Fruit fly (Drosophila melanogaster) whole organism, embryonic: Measurements from ENCODE around the gene CG5815.

Experiments used
- Abd-B ChIP-seq: fragments of 200-800 bp; sonication (Bioruptor generic); optimal IDR thresholded peaks from 2 replicates; lab custom pipeline; 2018; ENCODE audit warnings: missing biosample characterization, mild to moderate bottlenecking, missing genetic modification characterization, moderate library complexity
- Atf3 ChIP-seq: fragments of 200-800 bp; sonication (Bioruptor generic); optimal IDR thresholded peaks from 3 replicates; lab custom pipeline; 2016; ENCODE audit warnings: missing biosample characterization, missing genetic modification characterization
- Blimp-1 ChIP-seq: fragments of 200-800 bp; sonication (Bioruptor generic); optimal IDR thresholded peaks from 3 replicates; lab custom pipeline; 2018; ENCODE audit warnings: missing biosample characterization, missing genetic modification characterization, mild to moderate bottlenecking, moderate library complexity, missing genetic modification reagents
- CG10366 ChIP-seq: fragments of 200-800 bp; sonication (Bioruptor generic); IDR thresholded peaks from 2 replicates; pipeline ENCODE4 v1.3.6; 2022; ENCODE audit warnings: missing biosample characterization, missing genetic modification characterization
- CG10979 ChIP-seq: fragments of 200-800 bp; sonication (Bioruptor generic); optimal IDR thresholded peaks from 2 replicates; lab custom pipeline; 2018; ENCODE audit warnings: missing biosample characterization, mild to moderate bottlenecking, missing genetic modification characterization, moderate library complexity
- CG12236 ChIP-seq: fragments of 200-800 bp; sonication (Bioruptor generic); optimal IDR thresholded peaks from 2 replicates; lab custom pipeline; 2016; ENCODE audit warnings: missing biosample characterization, missing genetic modification characterization
- CG12744 ChIP-seq: fragments of 200-800 bp; sonication (Bioruptor generic); optimal IDR thresholded peaks from 2 replicates; lab custom pipeline; 2016; ENCODE audit warnings: missing biosample characterization, missing genetic modification characterization
- CG15073 ChIP-seq: fragments of 200-800 bp; sonication (Bioruptor generic); optimal IDR thresholded peaks from 2 replicates; lab custom pipeline; 2016; ENCODE audit warnings: missing biosample characterization, missing genetic modification characterization
- CG1602 ChIP-seq: fragments of 200-800 bp; sonication (Bioruptor generic); optimal IDR thresholded peaks from 3 replicates; lab custom pipeline; 2016; ENCODE audit warnings: missing biosample characterization, missing genetic modification characterization
- CG17802 ChIP-seq: fragments of 200-800 bp; sonication (Bioruptor generic); optimal IDR thresholded peaks from 2 replicates; lab custom pipeline; 2018; ENCODE audit warnings: missing biosample characterization, mild to moderate bottlenecking, missing genetic modification characterization, moderate library complexity
- CG2129 ChIP-seq: fragments of 200-800 bp; sonication (Bioruptor generic); IDR thresholded peaks from 2 replicates; pipeline ENCODE4 v1.3.6; 2022; ENCODE audit warnings: missing biosample characterization, missing genetic modification characterization; ENCODE audit not compliant: partially characterized antibody
- CG30020 ChIP-seq: fragments of 200-800 bp; optimal IDR thresholded peaks from 2 replicates; lab custom pipeline; 2019; ENCODE audit warnings: missing biosample characterization, mild to moderate bottlenecking, missing genetic modification characterization, moderate library complexity
- CG31365 ChIP-seq: fragments of 200-800 bp; sonication (Bioruptor generic); optimal IDR thresholded peaks from 2 replicates; lab custom pipeline; 2018; ENCODE audit warnings: missing biosample characterization, mild to moderate bottlenecking, missing genetic modification characterization
- CG34376 ChIP-seq: fragments of 200-800 bp; sonication (Bioruptor generic); optimal IDR thresholded peaks from 2 replicates; lab custom pipeline; 2018; ENCODE audit warnings: missing biosample characterization, mild to moderate bottlenecking, missing genetic modification characterization
- CG3838 ChIP-seq: fragments of 200-800 bp; sonication (Bioruptor generic); optimal IDR thresholded peaks from 3 replicates; lab custom pipeline; 2016; ENCODE audit warnings: missing biosample characterization, missing genetic modification characterization
- CG4820 ChIP-seq: fragments of 200-800 bp; sonication (Bioruptor generic); optimal IDR thresholded peaks from 3 replicates; lab custom pipeline; 2016; ENCODE audit warnings: missing biosample characterization, missing genetic modification characterization
- CG6254 ChIP-seq: fragments of 200-800 bp; sonication (Bioruptor generic); optimal IDR thresholded peaks from 3 replicates; lab custom pipeline; 2017; ENCODE audit warnings: mild to moderate bottlenecking, missing biosample characterization, missing genetic modification reagents, missing genetic modification characterization
- CG6791 ChIP-seq: fragments of 200-800 bp; sonication (Bioruptor generic); IDR thresholded peaks from 3 replicates; pipeline ENCODE4 v1.3.6; 2022; ENCODE audit warnings: missing biosample characterization, missing genetic modification characterization; ENCODE audit not compliant: partially characterized antibody
- CG8290 ChIP-seq, 3 experiments: fragments of 200-800 bp; sonication (Bioruptor generic); optimal IDR thresholded peaks; 2 replicates each; lab custom pipeline; 2016 to 2019; ENCODE audit warnings: missing biosample characterization in 3 of 3, missing genetic modification characterization in 3 of 3, mild to moderate bottlenecking in 2 of 3, moderate library complexity in 1 of 3
- Deaf1 ChIP-seq: fragments of 200-800 bp; optimal IDR thresholded peaks from 3 replicates; lab custom pipeline; 2019; ENCODE audit warnings: missing biosample characterization, mild to moderate bottlenecking, missing genetic modification characterization, moderate library complexity
- Dll ChIP-seq: fragments of 200-800 bp; sonication (Bioruptor generic); IDR thresholded peaks from 4 replicates; pipeline ENCODE4 v1.3.6; 2022; ENCODE audit warnings: missing biosample characterization, missing genetic modification characterization; ENCODE audit not compliant: partially characterized antibody
- ERR ChIP-seq: fragments of 200-800 bp; sonication (Bioruptor generic); optimal IDR thresholded peaks from 2 replicates; lab custom pipeline; 2016; ENCODE audit warnings: missing biosample characterization, missing genetic modification characterization
- GATAe ChIP-seq: fragments of 200-800 bp; sonication (Bioruptor generic); conservative IDR thresholded peaks from 2 replicates; pipeline ENCODE4 v1.3.6; 2022; ENCODE audit warnings: missing biosample characterization, missing genetic modification characterization
- HmgD ChIP-seq: fragments of 200-800 bp; sonication (Bioruptor generic); optimal IDR thresholded peaks from 3 replicates; lab custom pipeline; 2016; ENCODE audit warnings: missing biosample characterization, missing genetic modification characterization
- Hr78 ChIP-seq, 2 experiments: fragments of 200-800 bp in 1 of 2; fragments of >200 bp in 1 of 2; sonication (Bioruptor generic) in 1 of 2; optimal IDR thresholded peaks; 2 replicates each; lab custom pipeline; 2017 to 2019; ENCODE audit warnings: missing biosample characterization in 2 of 2, missing genetic modification characterization in 2 of 2, mild to moderate bottlenecking in 1 of 2, moderate library complexity in 1 of 2
- Jarid2 ChIP-seq: fragments of 200-800 bp; sonication (Bioruptor generic); optimal IDR thresholded peaks from 3 replicates; lab custom pipeline; 2017; ENCODE audit warnings: mild to moderate bottlenecking, missing biosample characterization, missing genetic modification reagents, missing genetic modification characterization
- Kr ChIP-seq: fragments of 200-800 bp; sonication (Bioruptor generic); optimal IDR thresholded peaks from 2 replicates; lab custom pipeline; 2017; ENCODE audit warnings: missing biosample characterization, mild to moderate bottlenecking, missing genetic modification characterization
- MESR4 ChIP-seq: fragments of 200-800 bp; sonication (Bioruptor generic); optimal IDR thresholded peaks from 2 replicates; lab custom pipeline; 2018; ENCODE audit warnings: missing biosample characterization, mild to moderate bottlenecking, missing genetic modification characterization, moderate library complexity
- NFAT ChIP-seq: fragments of 200-800 bp; sonication (Bioruptor generic); IDR thresholded peaks from 2 replicates; pipeline ENCODE4 v1.3.6; 2022; ENCODE audit warnings: missing biosample characterization, missing genetic modification characterization
- NK7.1 ChIP-seq: fragments of 200-800 bp; sonication (Bioruptor generic); optimal IDR thresholded peaks from 3 replicates; lab custom pipeline; 2016; ENCODE audit warnings: missing biosample characterization, missing genetic modification characterization
- Poxn ChIP-seq: fragments of 200-800 bp; sonication (Bioruptor generic); IDR thresholded peaks from 2 replicates; pipeline ENCODE4 v1.3.6; 2022; ENCODE audit warnings: missing biosample characterization, missing genetic modification characterization
- Side ChIP-seq: fragments of 200-800 bp; sonication (Bioruptor generic); optimal IDR thresholded peaks from 2 replicates; lab custom pipeline; 2016; ENCODE audit warnings: missing biosample characterization, missing genetic modification characterization
- Sox102F ChIP-seq: fragments of 200-800 bp; sonication (Bioruptor generic); optimal IDR thresholded peaks from 2 replicates; lab custom pipeline; 2018; ENCODE audit warnings: missing biosample characterization, mild to moderate bottlenecking, missing genetic modification characterization, moderate library complexity
- Spps ChIP-seq: fragments of 200-800 bp; sonication (Bioruptor generic); optimal IDR thresholded peaks from 2 replicates; lab custom pipeline; 2018; ENCODE audit warnings: missing biosample characterization, mild to moderate bottlenecking, missing genetic modification characterization
- ash1 ChIP-seq: fragments of 200-800 bp; sonication (Bioruptor generic); optimal IDR thresholded peaks from 2 replicates; lab custom pipeline; 2018; ENCODE audit warnings: missing biosample characterization, mild to moderate bottlenecking, missing genetic modification characterization
- crc ChIP-seq: fragments of 200-800 bp; sonication (Bioruptor generic); optimal IDR thresholded peaks from 2 replicates; lab custom pipeline; 2016; ENCODE audit warnings: missing biosample characterization, missing genetic modification characterization
- dmrt99B ChIP-seq: fragments of 200-800 bp; sonication (Bioruptor generic); optimal IDR thresholded peaks from 2 replicates; lab custom pipeline; 2018; ENCODE audit warnings: missing biosample characterization, mild to moderate bottlenecking, missing genetic modification characterization, moderate library complexity
- fru ChIP-seq: fragments of >200 bp; optimal IDR thresholded peaks from 2 replicates; lab custom pipeline; 2017
- ftz-f1 ChIP-seq: fragments of 200-800 bp; sonication (Bioruptor generic); optimal IDR thresholded peaks from 2 replicates; lab custom pipeline; 2016; ENCODE audit warnings: missing biosample characterization, missing genetic modification characterization
- insv ChIP-seq, 2 experiments: fragments of 200-800 bp; sonication (Bioruptor generic); optimal IDR thresholded peaks; 3 replicates each; lab custom pipeline; 2016 to 2018; ENCODE audit warnings: missing biosample characterization in 2 of 2, missing genetic modification characterization in 2 of 2
- jigr1 ChIP-seq: fragments of 200-800 bp; sonication (Bioruptor generic); IDR thresholded peaks from 3 replicates; pipeline ENCODE4 v1.3.6; 2022; ENCODE audit warnings: missing biosample characterization, missing genetic modification characterization
- kni ChIP-seq: fragments of 200-800 bp; sonication (Bioruptor generic); optimal IDR thresholded peaks from 3 replicates; lab custom pipeline; 2017; ENCODE audit warnings: mild to moderate bottlenecking, missing biosample characterization, missing genetic modification reagents, missing genetic modification characterization
- maf-S ChIP-seq: fragments of 200-800 bp; sonication (Bioruptor generic); optimal IDR thresholded peaks from 2 replicates; lab custom pipeline; 2016; ENCODE audit warnings: missing biosample characterization, missing genetic modification characterization
- nmo ChIP-seq: fragments of 200-800 bp; sonication (Bioruptor generic); optimal IDR thresholded peaks from 2 replicates; lab custom pipeline; 2018; ENCODE audit warnings: missing biosample characterization, mild to moderate bottlenecking, missing genetic modification characterization, moderate library complexity
- ro ChIP-seq: fragments of 200-800 bp; sonication (Bioruptor generic); IDR thresholded peaks from 2 replicates; pipeline ENCODE4 v1.3.6; 2022; ENCODE audit warnings: missing biosample characterization, missing genetic modification characterization
- stc ChIP-seq: fragments of 200-800 bp; sonication (Bioruptor generic); IDR thresholded peaks from 2 replicates; pipeline ENCODE4 v1.3.6; 2022; ENCODE audit warnings: missing biosample characterization, missing genetic modification characterization
- tap ChIP-seq: fragments of 200-800 bp; optimal IDR thresholded peaks from 3 replicates; lab custom pipeline; 2019; ENCODE audit warnings: missing biosample characterization, mild to moderate bottlenecking, missing genetic modification characterization, moderate library complexity
- tgo ChIP-seq: fragments of 200-800 bp; sonication (Bioruptor generic); IDR thresholded peaks from 3 replicates; pipeline ENCODE4 v1.3.6; 2022; ENCODE audit warnings: missing biosample characterization, missing genetic modification characterization

Gene CG5815

dm6 chr3R:27148812-27149769, 36.7 kb downstream of the CG5815 start (continued):
- TF ChIP-seq jigr1 (GFP tag; lab: Robert Waterston, UW) (no peak), CG17802 (no peak), MESR4 (no peak), fru (lab: Kevin White, UChicago) (no peak), Kr (no peak), nmo (GFP tag; lab: Kevin White, UChicago) (no peak), dmrt99B (tag; lab: Kevin White, UChicago) (peak; percentile 32), NK7.1 (GFP tag; lab: Kevin White, UChicago) (no peak), HmgD (no peak), maf-S (GFP tag; lab: Kevin White, UChicago) (no peak), Abd-B (no peak), CG15073 (GFP tag; lab: Kevin White, UChicago) (no peak), Jarid2 (GFP tag; lab: Kevin White, UChicago) (no peak), Spps (no peak), Side (GFP tag; lab: Kevin White, UChicago) (no peak), Atf3 (no peak), CG1602 (GFP tag; lab: Kevin White, UChicago) (no peak), NFAT (GFP tag; lab: Robert Waterston, UW) (no peak), CG6791 (GFP tag; lab: Robert Waterston, UW) (no peak), tgo (GFP tag; lab: Robert Waterston, UW) (no peak), Dll (GFP tag; lab: Robert Waterston, UW) (no peak), CG30020 (tag; lab: Kevin White, UChicago) (no peak), Sox102F (GFP tag; lab: Kevin White, UChicago) (peak; percentile 28), stc (GFP tag; lab: Robert Waterston, UW) (no peak), CG12236 (GFP tag; lab: Kevin White, UChicago) (no peak), CG4820 (no peak), crc (GFP tag; lab: Kevin White, UChicago) (no peak), CG3838 (GFP tag; lab: Kevin White, UChicago) (no peak), ash1 (GFP tag; lab: Kevin White, UChicago) (no peak), GATAe (GFP tag; lab: Robert Waterston, UW) (no peak), ro (no peak), CG2129 (GFP tag; lab: Robert Waterston, UW) (no peak), insv (GFP tag; optimal IDR thresholded peaks at IDR 0.05; lab: Kevin White, UChicago) (no peak), ERR (GFP tag; lab: Kevin White, UChicago) (no peak), ftz-f1 (GFP tag; lab: Kevin White, UChicago) (peak; percentile 92), Hr78 (GFP tag; optimal IDR thresholded peaks at IDR 0.05; lab: Kevin White, UChicago) (peak in 1 of 2 experiments; percentile 79), CG12744 (GFP tag; lab: Kevin White, UChicago) (no peak), CG31365 (tag; lab: Kevin White, UChicago) (no peak), Blimp-1 (GFP tag; lab: Kevin White, UChicago) (peak; percentile 11), CG34376 (GFP tag; lab: Kevin White, UChicago) (peak; percentile 38), Poxn (GFP tag; lab: Robert Waterston, UW) (no peak), kni (GFP tag; lab: Kevin White, UChicago) (peak; percentile 8), CG10366 (GFP tag; lab: Robert Waterston, UW) (no peak), Deaf1 (no peak), tap (tag; lab: Kevin White, UChicago) (no peak), CG10979 (tag; lab: Kevin White, UChicago) (peak; percentile 18), CG6254 (GFP tag; lab: Kevin White, UChicago) (no peak), CG8290 (GFP tag; optimal IDR thresholded peaks at IDR 0.05; lab: Kevin White, UChicago) (no peak), CG8290 (tag; optimal IDR thresholded peaks at IDR 0.05; lab: Kevin White, UChicago) (peak in 1 of 2 experiments; percentile 19)
